Fruit fly (Drosophila melanogaster) whole organism, prepupa: ENCODE measurements around the gene Roc1b.

Experiments used
- CG10669 ChIP-seq: fragments of 200-800 bp; sonication (Bioruptor generic); optimal IDR thresholded peaks from 3 replicates; lab custom pipeline; 2018; ENCODE audit warnings: missing biosample characterization, mild to moderate bottlenecking, missing genetic modification characterization, moderate library complexity
- CG11902 ChIP-seq: fragments of 200-800 bp; sonication (Bioruptor generic); optimal IDR thresholded peaks from 3 replicates; lab custom pipeline; 2016; ENCODE audit warnings: missing biosample characterization, missing genetic modification characterization
- CG1621 ChIP-seq: fragments of 200-800 bp; sonication (Bioruptor generic); optimal IDR thresholded peaks from 3 replicates; lab custom pipeline; 2018; ENCODE audit warnings: missing biosample characterization, mild to moderate bottlenecking, missing genetic modification characterization
- CG8119 ChIP-seq: fragments of 200-800 bp; sonication (Bioruptor generic); IDR thresholded peaks from 3 replicates; pipeline ENCODE4 v1.3.6; 2022; ENCODE audit warnings: missing biosample characterization, missing genetic modification characterization
- Hr39 ChIP-seq: fragments of 200-800 bp; sonication (Bioruptor generic); optimal IDR thresholded peaks from 2 replicates; lab custom pipeline; 2016; ENCODE audit warnings: missing biosample characterization, missing genetic modification characterization
- cyc ChIP-seq: fragments of 200-800 bp; sonication (Bioruptor generic); optimal IDR thresholded peaks from 3 replicates; lab custom pipeline; 2016; ENCODE audit warnings: missing biosample characterization, missing genetic modification characterization
- topi ChIP-seq: fragments of 200-800 bp; sonication (Bioruptor generic); optimal IDR thresholded peaks from 3 replicates; lab custom pipeline; 2016; ENCODE audit warnings: missing biosample characterization, missing genetic modification characterization
- vri ChIP-seq: fragments of 200-800 bp; sonication (Bioruptor generic); optimal IDR thresholded peaks from 3 replicates; lab custom pipeline; 2016; ENCODE audit warnings: missing biosample characterization, mild to moderate bottlenecking, missing genetic modification characterization

Gene Roc1b

DNA sequence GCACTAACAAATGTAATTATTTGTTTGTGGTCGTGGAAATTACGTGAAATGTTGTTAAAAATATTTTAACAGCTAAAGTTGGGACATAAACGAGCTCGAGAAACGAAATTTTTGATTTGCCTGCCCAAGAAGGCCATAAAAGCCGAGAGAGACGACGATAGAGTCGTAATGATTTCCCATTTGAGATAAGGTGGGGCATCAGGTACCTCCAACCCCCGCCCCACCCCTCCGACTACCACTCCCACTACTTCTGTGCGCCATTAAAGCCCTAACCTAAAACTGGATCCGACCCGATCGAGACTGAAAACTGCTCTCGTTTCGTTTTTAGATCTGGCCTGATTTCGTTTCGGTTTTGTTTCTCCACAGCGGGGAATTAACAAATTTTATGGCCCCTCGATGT is 42.5 kb downstream of the Roc1b start:
- TF ChIP-seq topi (GFP tag; lab: Kevin White, UChicago) (no peak), CG8119 (GFP tag; lab: Robert Waterston, UW) (no peak), CG1621 (tag; lab: Kevin White, UChicago) (no peak), CG11902 (GFP tag; lab: Kevin White, UChicago) (no peak), CG10669 (GFP tag; lab: Kevin White, UChicago) (no peak), cyc (GFP tag; lab: Kevin White, UChicago) (no peak), vri (GFP tag; lab: Kevin White, UChicago) (no peak), Hr39 (GFP tag; lab: Kevin White, UChicago) (no peak)
